Worm (Caenorhabditis elegans) whole organism, L3 larva: ENCODE data around the gene T06E6.1.

Source experiments
- egl-27 ChIP-seq: sonication (generic microtip); optimal IDR thresholded peaks from 4 replicates; lab custom pipeline; 2017; ENCODE audit warnings: missing biosample characterization, missing genetic modification reagents, missing genetic modification characterization
- mdl-1 ChIP-seq: fragments of 150-350 bp; optimal IDR thresholded peaks from 2 replicates; lab custom pipeline; 2014; ENCODE audit warnings: missing biosample characterization, missing genetic modification characterization
- nhr-76 ChIP-seq: fragments of 150-350 bp; sonication (generic microtip); optimal IDR thresholded peaks from 5 replicates; lab custom pipeline; 2014; ENCODE audit warnings: missing biosample characterization, missing genetic modification characterization
- snpc-4 ChIP-seq: fragments of 150-350 bp; optimal IDR thresholded peaks from 2 replicates; lab custom pipeline; 2014; ENCODE audit warnings: missing biosample characterization, missing genetic modification characterization
- unc-62 ChIP-seq: fragments of 150-350 bp; sonication (generic microtip); optimal IDR thresholded peaks from 4 replicates; lab custom pipeline; 2014; ENCODE audit warnings: missing biosample characterization, missing genetic modification reagents, missing genetic modification characterization
- ztf-11 ChIP-seq: fragments of 150-350 bp; optimal IDR thresholded peaks from 2 replicates; lab custom pipeline; 2014; ENCODE audit warnings: missing biosample characterization, missing genetic modification characterization

DNA sequence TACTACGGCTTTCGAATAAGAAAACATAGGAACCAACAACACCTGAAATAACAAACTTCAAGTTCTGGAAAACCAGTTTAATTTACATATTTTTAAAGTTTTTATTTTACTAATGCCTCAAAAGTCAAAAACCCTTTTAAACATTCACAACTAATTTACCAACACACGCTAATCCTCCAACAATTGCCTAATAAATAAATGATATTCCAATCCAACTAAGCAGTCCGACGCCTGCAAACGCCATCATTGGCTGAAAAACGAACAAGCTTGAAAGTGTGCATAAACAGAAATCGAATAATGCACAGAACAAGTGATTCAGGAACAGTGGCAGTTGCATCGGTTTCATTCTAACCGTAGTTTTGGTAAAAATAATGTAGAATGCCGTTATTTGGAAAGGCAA lies 27.0 kb downstream of the T06E6.1 start:
- TF ChIP-seq ztf-11 = no peak
- no peak for TF ChIP-seq mdl-1 (tag; lab: Kevin White, UChicago)
- no peak for TF ChIP-seq egl-27 (tag; lab: Kevin White, UChicago)
- no peak for TF ChIP-seq snpc-4 (tag; lab: Kevin White, UChicago)
- no peak for TF ChIP-seq nhr-76
- no peak for TF ChIP-seq unc-62 (GFP tag; lab: Kevin White, UChicago)
